Worm (Caenorhabditis elegans) whole organism, late embryonic: ENCODE data around the gene srh-82.

Experiments
- C08G9.2 ChIP-seq: sonication (generic microtip); optimal IDR thresholded peaks from 2 replicates; lab custom pipeline; 2016; ENCODE audit warnings: mild to moderate bottlenecking, missing genetic modification characterization, moderate library complexity, missing compliant biosample characterization
- F13H6.1 ChIP-seq: sonication (generic microtip); optimal IDR thresholded peaks from 2 replicates; lab custom pipeline; 2016; ENCODE audit warnings: missing genetic modification characterization, missing compliant biosample characterization
- K09A11.1 ChIP-seq: sonication (generic microtip); optimal IDR thresholded peaks from 2 replicates; lab custom pipeline; 2017; ENCODE audit warnings: antibody characterized with exemption, mild to moderate bottlenecking, missing genetic modification characterization, missing compliant biosample characterization; ENCODE audit not compliant: insufficient read depth
- T23F11.4 ChIP-seq: fragments of 200-800 bp; sonication (Bioruptor generic); optimal IDR thresholded peaks from 2 replicates; lab custom pipeline; 2018; ENCODE audit warnings: mild to moderate bottlenecking, missing genetic modification characterization, missing compliant biosample characterization
- ama-1 ChIP-seq: fragments of 150-350 bp; optimal IDR thresholded peaks from 2 replicates; lab custom pipeline; 2014
- ceh-14 ChIP-seq: sonication (generic microtip); optimal IDR thresholded peaks from 2 replicates; lab custom pipeline; 2016; ENCODE audit warnings: missing genotype, missing genetic modification characterization, missing compliant biosample characterization
- ceh-19 ChIP-seq: fragments of 200-800 bp; sonication (Bioruptor generic); optimal IDR thresholded peaks from 2 replicates; lab custom pipeline; 2018; ENCODE audit warnings: mild to moderate bottlenecking, missing genetic modification characterization, missing compliant biosample characterization
- ceh-2 ChIP-seq: sonication (generic microtip); optimal IDR thresholded peaks from 2 replicates; lab custom pipeline; 2016; ENCODE audit warnings: missing genotype, missing genetic modification characterization, missing compliant biosample characterization
- ceh-22 ChIP-seq: sonication (generic microtip); optimal IDR thresholded peaks from 2 replicates; lab custom pipeline; 2017; ENCODE audit warnings: missing biosample characterization, missing genetic modification characterization
- ceh-30 ChIP-seq: fragments of 150-350 bp; optimal IDR thresholded peaks from 2 replicates; lab custom pipeline; 2014; ENCODE audit warnings: missing biosample characterization, missing genetic modification characterization
- ceh-31 ChIP-seq: sonication (generic microtip); optimal IDR thresholded peaks from 2 replicates; lab custom pipeline; 2016; ENCODE audit warnings: missing genetic modification characterization, missing compliant biosample characterization
- ceh-34 ChIP-seq: sonication (generic microtip); optimal IDR thresholded peaks from 2 replicates; lab custom pipeline; 2016; ENCODE audit warnings: mild to moderate bottlenecking, missing genetic modification characterization, missing compliant biosample characterization
- ceh-45 ChIP-seq: fragments of 200-800 bp; sonication (Bioruptor generic); IDR thresholded peaks from 2 replicates; pipeline ENCODE4 v1.3.6; 2022; ENCODE audit warnings: missing genetic modification reagents, missing genetic modification characterization, missing compliant biosample characterization
- ceh-48 ChIP-seq: sonication (generic microtip); optimal IDR thresholded peaks from 2 replicates; lab custom pipeline; 2016; ENCODE audit warnings: missing genetic modification characterization, inconsistent platforms, missing compliant biosample characterization
- ceh-9 ChIP-seq: sonication (generic microtip); optimal IDR thresholded peaks from 2 replicates; lab custom pipeline; 2016; ENCODE audit warnings: mild to moderate bottlenecking, missing genetic modification characterization, inconsistent platforms, missing compliant biosample characterization
- che-1 ChIP-seq: sonication (generic microtip); optimal IDR thresholded peaks from 2 replicates; lab custom pipeline; 2016; ENCODE audit warnings: mild to moderate bottlenecking, missing genetic modification characterization, missing compliant biosample characterization
- dmd-4 ChIP-seq: sonication (generic microtip); optimal IDR thresholded peaks from 2 replicates; lab custom pipeline; 2016; ENCODE audit warnings: borderline replicate concordance, missing genetic modification characterization, missing compliant biosample characterization
- elt-2 ChIP-seq: sonication (generic microtip); optimal IDR thresholded peaks from 2 replicates; lab custom pipeline; 2016; ENCODE audit warnings: missing genetic modification reagents, missing genetic modification characterization, missing compliant biosample characterization
- ets-4 ChIP-seq: sonication (generic microtip); optimal IDR thresholded peaks from 2 replicates; lab custom pipeline; 2016; ENCODE audit warnings: missing genetic modification characterization, missing compliant biosample characterization
- fax-1 ChIP-seq: sonication (generic microtip); optimal IDR thresholded peaks from 2 replicates; lab custom pipeline; 2016; ENCODE audit warnings: missing genotype, missing genetic modification characterization, missing compliant biosample characterization
- fkh-10 ChIP-seq: fragments of 150-350 bp; optimal IDR thresholded peaks from 2 replicates; lab custom pipeline; 2014; ENCODE audit warnings: missing biosample characterization, missing genetic modification reagents, missing genetic modification characterization
- fkh-6 ChIP-seq: sonication (generic microtip); optimal IDR thresholded peaks from 2 replicates; lab custom pipeline; 2016; ENCODE audit warnings: missing genetic modification characterization, missing compliant biosample characterization
- gmeb-2 ChIP-seq: sonication (generic microtip); optimal IDR thresholded peaks from 2 replicates; lab custom pipeline; 2016; ENCODE audit warnings: missing genetic modification characterization, inconsistent platforms, missing compliant biosample characterization
- hlh-13 ChIP-seq: fragments of 200-800 bp; sonication (Bioruptor generic); optimal IDR thresholded peaks from 2 replicates; lab custom pipeline; 2018; ENCODE audit warnings: mild to moderate bottlenecking, missing genetic modification characterization, missing compliant biosample characterization
- hlh-15 ChIP-seq: sonication (generic microtip); optimal IDR thresholded peaks from 2 replicates; lab custom pipeline; 2016; ENCODE audit warnings: missing genetic modification characterization, missing compliant biosample characterization
- hlh-6 ChIP-seq: sonication (generic microtip); optimal IDR thresholded peaks from 2 replicates; lab custom pipeline; 2016; ENCODE audit warnings: missing genotype, missing genetic modification characterization, missing compliant biosample characterization
- hlh-8 ChIP-seq: sonication (generic microtip); optimal IDR thresholded peaks from 2 replicates; lab custom pipeline; 2016; ENCODE audit warnings: missing genotype, missing genetic modification characterization, missing compliant biosample characterization
- lim-6 ChIP-seq: sonication (generic microtip); optimal IDR thresholded peaks from 2 replicates; lab custom pipeline; 2016; ENCODE audit warnings: missing genetic modification characterization, missing compliant biosample characterization
- madf-2 ChIP-seq: sonication (generic microtip); optimal IDR thresholded peaks from 2 replicates; lab custom pipeline; 2017; ENCODE audit warnings: missing genetic modification characterization, missing compliant biosample characterization
- mec-3 ChIP-seq: sonication (generic microtip); optimal IDR thresholded peaks from 2 replicates; lab custom pipeline; 2016; ENCODE audit warnings: borderline replicate concordance, missing genetic modification characterization, missing compliant biosample characterization
- nhr-232 ChIP-seq: sonication (generic microtip); optimal IDR thresholded peaks from 2 replicates; lab custom pipeline; 2016; ENCODE audit warnings: missing genetic modification characterization, missing compliant biosample characterization
- npax-4 ChIP-seq: sonication (generic microtip); optimal IDR thresholded peaks from 2 replicates; lab custom pipeline; 2016; ENCODE audit warnings: missing genetic modification characterization, missing compliant biosample characterization
- odd-2 ChIP-seq: sonication (generic microtip); optimal IDR thresholded peaks from 2 replicates; lab custom pipeline; 2017; ENCODE audit warnings: antibody characterized with exemption, mild to moderate bottlenecking, missing genetic modification characterization, missing compliant biosample characterization
- pat-9 ChIP-seq: fragments of 200-800 bp; sonication (Bioruptor generic); optimal IDR thresholded peaks from 2 replicates; lab custom pipeline; 2018; ENCODE audit warnings: mild to moderate bottlenecking, missing genetic modification characterization, moderate library complexity, missing compliant biosample characterization
- pax-1 ChIP-seq: fragments of 150-350 bp; optimal IDR thresholded peaks from 2 replicates; lab custom pipeline; 2014; ENCODE audit warnings: missing biosample characterization, missing genetic modification characterization
- pha-2 ChIP-seq: sonication (generic microtip); optimal IDR thresholded peaks from 2 replicates; lab custom pipeline; 2017; ENCODE audit warnings: mild to moderate bottlenecking, missing genetic modification characterization, missing compliant biosample characterization
- pha-4 ChIP-seq: fragments of 150-350 bp; optimal IDR thresholded peaks from 2 replicates; lab custom pipeline; 2018; ENCODE audit warnings: missing biosample characterization, missing genetic modification reagents, missing genetic modification characterization
- pqm-1 ChIP-seq: sonication (generic microtip); optimal IDR thresholded peaks from 2 replicates; lab custom pipeline; 2016; ENCODE audit warnings: missing genetic modification characterization, missing compliant biosample characterization
- pros-1 ChIP-seq: fragments of 150-350 bp; optimal IDR thresholded peaks from 2 replicates; lab custom pipeline; 2014; ENCODE audit warnings: missing biosample characterization, missing genetic modification reagents, missing genetic modification characterization
- ref-2 ChIP-seq: sonication (generic microtip); optimal IDR thresholded peaks from 2 replicates; lab custom pipeline; 2016; ENCODE audit warnings: missing genetic modification characterization, missing compliant biosample characterization
- sox-2 ChIP-seq: fragments of 200-800 bp; sonication (Bioruptor generic); IDR thresholded peaks from 2 replicates; pipeline ENCODE4 v1.3.6; 2022; ENCODE audit warnings: missing genetic modification reagents, missing genetic modification characterization, missing compliant biosample characterization
- sox-4 ChIP-seq: sonication (generic microtip); optimal IDR thresholded peaks from 2 replicates; lab custom pipeline; 2017; ENCODE audit warnings: mild to moderate bottlenecking, missing genetic modification characterization, inconsistent platforms, missing compliant biosample characterization
- syd-9 ChIP-seq: sonication (generic microtip); optimal IDR thresholded peaks from 2 replicates; lab custom pipeline; 2016; ENCODE audit warnings: mild to moderate bottlenecking, missing genetic modification characterization, moderate library complexity, missing compliant biosample characterization
- unc-3 ChIP-seq, 2 experiments: fragments of 200-800 bp in 1 of 2; sonication (Bioruptor generic) in 1 of 2; sonication (generic microtip) in 1 of 2; conservative IDR thresholded peaks in 1 of 2; optimal IDR thresholded peaks in 1 of 2; 2 replicates each; pipeline versions ENCODE4 v1.3.6 to Lab custom; 2016 to 2022; ENCODE audit warnings: missing compliant biosample characterization in 2 of 2, missing genetic modification characterization in 2 of 2, missing genetic modification reagents in 1 of 2
- unc-42 ChIP-seq: sonication (generic microtip); optimal IDR thresholded peaks from 2 replicates; lab custom pipeline; 2016; ENCODE audit warnings: missing genotype, missing genetic modification characterization, missing compliant biosample characterization
- unc-86 ChIP-seq: sonication (generic microtip); optimal IDR thresholded peaks from 2 replicates; lab custom pipeline; 2016; ENCODE audit warnings: missing genetic modification characterization, missing compliant biosample characterization
- zip-5 ChIP-seq: sonication (generic microtip); optimal IDR thresholded peaks from 2 replicates; lab custom pipeline; 2016; ENCODE audit warnings: missing genetic modification characterization, missing compliant biosample characterization
- ztf-16 ChIP-seq: sonication (generic microtip); optimal IDR thresholded peaks from 2 replicates; lab custom pipeline; 2017; ENCODE audit warnings: missing genetic modification characterization, missing compliant biosample characterization

Gene srh-82

DNA sequence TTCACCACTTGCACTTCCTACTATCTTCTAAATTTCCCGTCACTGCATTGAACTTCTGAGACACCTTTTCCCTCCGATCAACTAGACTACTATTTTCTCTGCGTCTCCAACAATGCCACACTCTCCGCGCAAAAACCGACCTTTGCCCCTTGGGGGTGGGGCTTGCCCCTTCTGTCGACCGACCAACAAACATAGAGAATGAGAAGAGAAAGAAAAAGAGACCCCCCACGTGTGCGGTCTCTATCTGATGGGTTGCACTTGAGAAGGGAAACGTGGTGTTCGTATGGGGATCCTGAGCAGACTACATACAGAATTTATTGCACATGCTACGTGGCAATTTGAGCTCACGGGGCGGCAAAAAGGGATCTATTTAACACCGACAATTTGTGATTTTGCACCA is 10.3 kb downstream of the srh-82 start (continued):
- TF ChIP-seq pha-4 (tag; lab: Kevin White, UChicago) (no peak), sox-2 (GFP tag; lab: Robert Waterston, UW) (no peak), unc-86 (tag; lab: Kevin White, UChicago) (no peak), ama-1 (lab: Kevin White, UChicago) (no peak), fax-1 (tag; lab: Kevin White, UChicago) (peak; percentile 8), unc-42 (tag; lab: Kevin White, UChicago) (no peak), ceh-2 (peak; percentile 38), ceh-31 (tag; lab: Kevin White, UChicago) (peak; percentile 54), pros-1 (tag; lab: Kevin White, UChicago) (no peak), ztf-16 (tag; lab: Kevin White, UChicago) (no peak), ceh-14 (tag; lab: Kevin White, UChicago) (no peak), hlh-15 (no peak), ceh-30 (no peak), ceh-34 (tag; lab: Kevin White, UChicago) (peak; percentile 46), syd-9 (tag; lab: Kevin White, UChicago) (no peak), gmeb-2 (tag; lab: Kevin White, UChicago) (no peak), F13H6.1 (tag; lab: Kevin White, UChicago) (no peak)

DNA sequence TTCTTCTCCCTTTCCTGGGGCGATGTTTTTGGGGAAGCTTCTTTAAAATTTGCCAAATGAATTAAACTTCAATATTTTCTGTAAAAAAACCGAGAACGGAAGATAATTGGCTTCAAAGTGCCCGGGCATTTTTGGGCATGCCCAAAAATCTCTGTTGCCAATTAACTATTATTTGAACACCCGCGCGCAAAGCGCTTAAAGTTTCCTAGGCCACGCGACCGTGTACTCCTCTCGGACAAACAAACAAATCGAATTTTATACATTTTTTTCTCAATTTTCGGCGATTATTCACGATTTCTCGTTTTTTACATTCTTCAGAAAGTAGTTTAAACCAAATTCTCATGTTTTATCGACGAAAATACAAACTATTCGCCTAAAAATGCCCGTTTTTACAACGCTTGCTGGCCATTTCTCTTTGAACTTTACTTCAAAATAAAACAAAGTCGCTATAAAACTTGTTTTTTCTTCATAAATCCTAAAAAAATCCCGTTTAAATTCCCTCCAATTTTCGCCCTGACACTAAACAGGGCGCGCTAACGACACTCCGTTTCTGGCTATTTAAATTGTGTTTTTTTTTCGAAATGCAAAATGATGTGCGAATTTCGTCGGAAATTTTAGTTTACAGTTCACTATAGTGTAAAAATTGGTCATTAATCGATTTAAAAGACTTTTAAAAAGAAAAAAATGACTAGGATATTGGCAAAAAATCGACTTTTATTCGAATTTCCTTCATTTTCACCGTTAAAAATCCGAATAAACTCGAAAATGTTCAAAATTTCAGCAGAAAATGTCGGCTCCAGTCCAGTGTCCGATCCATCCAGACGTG is 11.4 kb downstream of the srh-82 start, which contains the start of gene ttb-1:
TSS of gene ttb-1 (plus strand) at position 776 of the 826 bp plus-strand sequence.
- TF ChIP-seq F13H6.1 (tag; lab: Kevin White, UChicago): no peak
- TF ChIP-seq ceh-2: peak; percentile 80
- no peak for TF ChIP-seq pqm-1 (tag; lab: Kevin White, UChicago)
- no peak for TF ChIP-seq ceh-22
- TF ChIP-seq ref-2 (tag; lab: Kevin White, UChicago): peak; percentile 68
- no peak for TF ChIP-seq pax-1 (tag; lab: Kevin White, UChicago)
- no peak for TF ChIP-seq fkh-6 (tag; lab: Kevin White, UChicago)
- no peak for TF ChIP-seq fkh-10 (GFP tag; lab: Kevin White, UChicago)
- no peak for TF ChIP-seq ceh-19 (GFP tag; lab: Kevin White, UChicago)
- no peak for TF ChIP-seq ceh-30
- no peak for TF ChIP-seq K09A11.1
- TF ChIP-seq elt-2 (tag; lab: Kevin White, UChicago): peak; percentile 23
- peak; percentile 35 for TF ChIP-seq ets-4 (tag; lab: Kevin White, UChicago)
- TF ChIP-seq lim-6 (tag; lab: Kevin White, UChicago): no peak
- TF ChIP-seq ztf-16 (tag; lab: Kevin White, UChicago): peak; percentile 18
- no peak for TF ChIP-seq npax-4 (tag; lab: Kevin White, UChicago)
- no peak for TF ChIP-seq che-1 (tag; lab: Kevin White, UChicago)
- TF ChIP-seq pat-9: no peak
- no peak for TF ChIP-seq unc-86 (tag; lab: Kevin White, UChicago)
- no peak for TF ChIP-seq hlh-13 (GFP tag; lab: Kevin White, UChicago)
- no peak for TF ChIP-seq ceh-9 (tag; lab: Kevin White, UChicago)
- no peak for TF ChIP-seq odd-2 (tag; lab: Kevin White, UChicago)
- TF ChIP-seq pha-2 (tag; lab: Kevin White, UChicago): no peak
- TF ChIP-seq ceh-48 (tag; lab: Kevin White, UChicago): no peak
- TF ChIP-seq ceh-34 (tag; lab: Kevin White, UChicago): peak; percentile 6
- peak; percentile 39 for TF ChIP-seq unc-42 (tag; lab: Kevin White, UChicago)
- TF ChIP-seq pha-4 (tag; lab: Kevin White, UChicago): no peak
- peak; percentile 61 for TF ChIP-seq zip-5 (tag; lab: Kevin White, UChicago)
- TF ChIP-seq hlh-6: peak; percentile 31
- peak; percentile 14 for TF ChIP-seq hlh-8
- TF ChIP-seq C08G9.2 (tag; lab: Kevin White, UChicago): peak; percentile 83
- no peak for TF ChIP-seq gmeb-2 (tag; lab: Kevin White, UChicago)
- TF ChIP-seq nhr-232 (tag; lab: Kevin White, UChicago): no peak
- TF ChIP-seq ceh-45: no peak
- TF ChIP-seq dmd-4 (tag; lab: Kevin White, UChicago): no peak
- TF ChIP-seq madf-2 (tag; lab: Kevin White, UChicago): no peak
- no peak for TF ChIP-seq sox-4 (tag; lab: Kevin White, UChicago)
- TF ChIP-seq unc-3 (GFP tag; conservative IDR thresholded peaks at IDR 0.05; lab: Robert Waterston, UW): no peak
- no peak for TF ChIP-seq unc-3 (tag; optimal IDR thresholded peaks at IDR 0.05; lab: Kevin White, UChicago)
- no peak for TF ChIP-seq syd-9 (tag; lab: Kevin White, UChicago)
- peak; percentile 1 for TF ChIP-seq mec-3 (tag; lab: Kevin White, UChicago)
- TF ChIP-seq ceh-31 (tag; lab: Kevin White, UChicago): peak; percentile 74
- TF ChIP-seq T23F11.4 (GFP tag; lab: Kevin White, UChicago): no peak
